Worm (Caenorhabditis elegans): Measurements from ENCODE around the gene C25F9.14.

DNA sequence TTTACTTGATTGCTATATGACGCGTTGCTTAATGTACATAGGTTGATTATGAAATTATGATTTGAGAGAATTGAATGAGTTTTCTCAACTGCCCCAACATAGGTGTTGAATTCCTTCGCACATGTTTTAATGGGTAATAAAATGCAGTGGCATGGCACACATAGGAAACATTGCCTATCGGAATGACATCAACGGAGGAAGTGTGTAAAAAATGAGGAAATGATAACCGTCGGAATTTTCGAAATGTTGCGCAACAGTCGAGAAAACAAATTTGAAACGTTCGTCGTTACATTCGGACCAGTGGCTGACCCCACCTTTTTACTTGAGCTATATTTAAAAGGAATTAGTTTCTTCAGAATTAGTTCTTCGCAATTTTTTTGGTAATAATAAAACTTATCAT, 4.3 kb upstream of the C25F9.14 start:
- TF ChIP-seq snpc-4 (tag; optimal IDR thresholded peaks at IDR 0.05) (no peak), F37D6.2 (tag; optimal IDR thresholded peaks at IDR 0.05) (no peak), skn-1 (tag; optimal IDR thresholded peaks at IDR 0.05) (no peak), zag-1 (tag; optimal IDR thresholded peaks at IDR 0.05) (no peak), dve-1 (tag; optimal IDR thresholded peaks at IDR 0.05; ENCODE audit: insufficient read depth) (no peak), daf-12 (tag; optimal IDR thresholded peaks at IDR 0.05) (no peak)
